Worm (Caenorhabditis elegans): ENCODE measurements around the gene cox-5A.

The cox-5A gene

DNA sequence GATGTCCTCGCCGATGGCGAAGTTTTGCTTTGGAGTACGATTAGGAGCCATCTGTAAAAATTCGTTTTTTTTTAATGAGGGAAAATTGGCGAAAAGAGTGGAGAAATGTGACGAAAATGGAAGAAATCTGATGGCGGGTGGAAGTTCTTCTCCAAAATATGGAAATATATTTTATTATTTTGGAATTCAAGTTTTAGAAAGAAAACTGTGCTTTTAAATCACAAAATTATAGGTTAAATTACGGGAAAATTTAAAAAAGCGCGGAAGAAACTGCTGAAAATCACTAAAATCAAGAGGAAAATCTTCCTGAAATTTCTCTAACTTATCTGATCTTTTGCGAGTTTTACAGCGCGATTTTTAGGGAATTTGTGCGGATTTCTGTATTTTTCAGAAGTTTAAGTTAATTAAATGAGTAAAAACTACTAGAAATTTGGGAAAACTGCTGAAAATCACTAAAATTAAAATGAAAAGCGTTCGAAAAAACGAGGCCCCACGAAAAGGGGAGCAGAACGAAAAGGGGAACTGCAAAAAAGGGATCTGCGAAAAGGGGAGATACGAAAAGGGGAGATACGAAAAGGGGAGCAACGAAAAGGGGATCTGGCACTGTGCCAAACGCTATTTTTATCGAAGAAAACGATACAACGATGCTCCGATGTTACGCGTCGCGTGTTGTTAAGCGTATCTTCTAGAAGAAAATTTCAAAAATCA, 27.6 kb upstream of the cox-5A start, which contains the start of the genes cec-7 and enu-3.5:
Gene cec-7, minus strand, starts transcription at position 51 of the 708 bp plus-strand sequence.
Gene enu-3.5, plus strand, starts transcription at position 670 of the 708 bp plus-strand sequence.
- TF ChIP-seq lag-1 (GFP tag; IDR thresholded peaks at IDR 0.05) (no peak), hsf-1 (GFP tag; IDR thresholded peaks at IDR 0.05) (0 out of 2 replicates have a peak, but pooled peaks have one; percentile 23), ztf-25 (GFP tag; IDR thresholded peaks at IDR 0.05) (0 out of 2 replicates have a peak, but pooled peaks have one; percentile 15), egrh-3 (GFP tag; IDR thresholded peaks at IDR 0.05) (peak; percentile 63; the same call in 1 of the 2 replicates), dox-1 (GFP tag; IDR thresholded peaks at IDR 0.05) (peak; percentile 41), hmg-20 (GFP tag; IDR thresholded peaks at IDR 0.05) (no peak), aptf-2 (GFP tag; conservative IDR thresholded peaks at IDR 0.05) (0 out of 2 replicates have a peak, but pooled peaks have one; percentile 6), ceh-100 (GFP tag; IDR thresholded peaks at IDR 0.05) (peak; percentile 81)

DNA sequence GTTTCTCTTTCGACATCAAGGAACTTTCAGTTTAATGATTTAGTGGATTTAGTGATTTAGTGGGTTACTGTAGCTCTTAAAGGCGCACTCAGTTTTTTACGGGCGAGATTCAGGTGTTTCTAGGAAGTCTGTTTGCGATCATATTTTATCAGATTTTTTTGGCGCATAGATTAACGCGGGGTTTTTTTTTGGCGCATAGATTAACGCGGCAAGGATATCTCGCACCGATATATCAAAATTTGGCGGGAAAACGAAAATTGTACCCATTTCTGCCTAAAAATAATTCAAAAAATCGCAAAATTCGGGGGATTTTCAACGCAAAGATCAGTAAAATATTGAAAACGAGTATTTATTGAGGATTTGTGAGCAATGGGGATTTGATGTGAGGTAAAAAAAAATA, 24.6 kb upstream of the cox-5A start:
- TF ChIP-seq madf-6 (GFP tag; IDR thresholded peaks at IDR 0.05) (peak; percentile 78), ztf-25 (GFP tag; IDR thresholded peaks at IDR 0.05) (no peak), sptf-2 (GFP tag; optimal IDR thresholded peaks at IDR 0.05) (no peak), attf-5 (GFP tag; optimal IDR thresholded peaks at IDR 0.05) (no peak), zfh-2 (GFP tag; conservative IDR thresholded peaks at IDR 0.05) (no peak), attf-6 (GFP tag; IDR thresholded peaks at IDR 0.05) (no peak), nfya-1 (tag; optimal IDR thresholded peaks at IDR 0.05; ENCODE audit: borderline replicate concordance, insufficient read depth) (no peak), ZK185.1 (tag; optimal IDR thresholded peaks at IDR 0.05; ENCODE audit: poor library complexity, severe bottlenecking) (no peak), egrh-3 (GFP tag; IDR thresholded peaks at IDR 0.05) (no peak), hmg-1.2 (GFP tag; IDR thresholded peaks at IDR 0.05) (0 out of 2 replicates have a peak, but pooled peaks have one; percentile 13), ztf-18 (tag; optimal IDR thresholded peaks at IDR 0.05) (no peak), Y56A3A.18 (GFP tag; IDR thresholded peaks at IDR 0.05) (no peak), D2030.7 (GFP tag; IDR thresholded peaks at IDR 0.05) (peak; percentile 53; the same call in 1 of the 2 replicates), snpc-1.1 (tag; optimal IDR thresholded peaks at IDR 0.05; ENCODE audit: insufficient read depth) (no peak), rcor-1 (GFP tag; IDR thresholded peaks at IDR 0.05) (no peak), F22D6.2 (tag; optimal IDR thresholded peaks at IDR 0.05) (no peak), Y53G8AR.9 (GFP tag; conservative IDR thresholded peaks at IDR 0.05) (no peak), B0035.1 (tag; optimal IDR thresholded peaks at IDR 0.05) (no peak), B0336.3 (GFP tag; IDR thresholded peaks at IDR 0.05) (no peak), lag-1 (GFP tag; IDR thresholded peaks at IDR 0.05) (no peak), aptf-2 (GFP tag; conservative IDR thresholded peaks at IDR 0.05) (0 out of 2 replicates have a peak, but pooled peaks have one; percentile 17), lsl-1 (GFP tag; optimal IDR thresholded peaks at IDR 0.05) (peak; percentile 7), him-1 (tag; optimal IDR thresholded peaks at IDR 0.05) (peak; percentile 37), nhr-80 (tag; optimal IDR thresholded peaks at IDR 0.05) (no peak), F57A8.1 (GFP tag; optimal IDR thresholded peaks at IDR 0.05) (no peak), repo-1 (tag; optimal IDR thresholded peaks at IDR 0.05) (no peak), snpc-1.3 (tag; optimal IDR thresholded peaks at IDR 0.05; ENCODE audit: insufficient read depth) (no peak), ceh-91 (GFP tag; IDR thresholded peaks at IDR 0.05) (peak; percentile 61), nhr-179 (tag; optimal IDR thresholded peaks at IDR 0.05) (no peak), dpff-1 (tag; optimal IDR thresholded peaks at IDR 0.05) (no peak), tlf-1 (GFP tag; optimal IDR thresholded peaks at IDR 0.05) (no peak), zim-3 (tag; optimal IDR thresholded peaks at IDR 0.05) (no peak), snpc-3.4 (tag; optimal IDR thresholded peaks at IDR 0.05) (no peak), rec-8 (tag; optimal IDR thresholded peaks at IDR 0.05) (no peak), ztf-28 (GFP tag; IDR thresholded peaks at IDR 0.05) (no peak), snpc-4 (GFP tag; optimal IDR thresholded peaks at IDR 0.05) (no peak), snpc-4 (tag; optimal IDR thresholded peaks at IDR 0.05) (no peak), pbrm-1 (GFP tag; IDR thresholded peaks at IDR 0.05) (no peak), cebp-2 (GFP tag; IDR thresholded peaks at IDR 0.05) (no peak)
